Worm (Caenorhabditis elegans): ENCODE measurements around the gene C26H9A.4.

C26H9A.4 gene

ce11 chrIV:12684341-12684740 lies 31.1 kb downstream of the C26H9A.4 start, which contains the start of gene prmt-9:
Gene prmt-9, minus strand, starts transcription at chrIV:12684378.
- TF ChIP-seq pros-1 (tag; optimal IDR thresholded peaks at IDR 0.05) (no peak), ceh-18 (tag; optimal IDR thresholded peaks at IDR 0.05) (no peak), elt-4 (tag; optimal IDR thresholded peaks at IDR 0.05) (no peak), odd-2 (tag; optimal IDR thresholded peaks at IDR 0.05) (no peak), C08G9.2 (tag; optimal IDR thresholded peaks at IDR 0.05) (peak; percentile 28), ceh-31 (tag; optimal IDR thresholded peaks at IDR 0.05) (peak; percentile 51)

ce11 chrIV:12684826-12685594 lies 31.8 kb downstream of the C26H9A.4 start:
- no peak for TF ChIP-seq unc-42 (tag; optimal IDR thresholded peaks at IDR 0.05)
- TF ChIP-seq pha-4 (tag; optimal IDR thresholded peaks at IDR 0.05): no peak
- TF ChIP-seq ama-1 (optimal IDR thresholded peaks at IDR 0.05): no peak
- TF ChIP-seq hlh-13 (GFP tag; optimal IDR thresholded peaks at IDR 0.05): no peak
- TF ChIP-seq T23F11.4 (GFP tag; optimal IDR thresholded peaks at IDR 0.05): no peak
- TF ChIP-seq pat-9 (tag; optimal IDR thresholded peaks at IDR 0.05): no peak
- no peak for TF ChIP-seq fkh-6 (tag; optimal IDR thresholded peaks at IDR 0.05)
- no peak for TF ChIP-seq eyg-1 (tag; optimal IDR thresholded peaks at IDR 0.05)
- no peak for TF ChIP-seq tbx-2 (tag; optimal IDR thresholded peaks at IDR 0.05)
- TF ChIP-seq ceh-24 (tag; optimal IDR thresholded peaks at IDR 0.05): no peak
- TF ChIP-seq pros-1 (tag; optimal IDR thresholded peaks at IDR 0.05): no peak
- TF ChIP-seq hlh-15 (tag; optimal IDR thresholded peaks at IDR 0.05): no peak
- TF ChIP-seq ceh-22 (tag; optimal IDR thresholded peaks at IDR 0.05): no peak
- TF ChIP-seq pag-3 (tag; optimal IDR thresholded peaks at IDR 0.05; ENCODE audit: borderline replicate concordance): no peak

ce11 chrIV:12685827-12686226 lies 32.6 kb downstream of the C26H9A.4 start:
- TF ChIP-seq nfya-1 (tag; optimal IDR thresholded peaks at IDR 0.05) (peak; percentile 11), unc-55 (GFP tag; optimal IDR thresholded peaks at IDR 0.05) (peak; percentile 60), ceh-31 (tag; optimal IDR thresholded peaks at IDR 0.05) (peak; percentile 32), hlh-8 (tag; optimal IDR thresholded peaks at IDR 0.05) (peak; percentile 87), pat-9 (tag; optimal IDR thresholded peaks at IDR 0.05) (no peak), hlh-30 (tag; optimal IDR thresholded peaks at IDR 0.05; ENCODE audit: insufficient read depth) (peak; percentile 71), elt-2 (tag; optimal IDR thresholded peaks at IDR 0.05) (no peak)

ce11 chrIV:12688370-12688769 lies 35.2 kb downstream of the C26H9A.4 start, which contains the start of gene T23B5.3:
Gene T23B5.3, plus strand, starts transcription at chrIV:12688670.
- no peak for TF ChIP-seq sox-2 (GFP tag; IDR thresholded peaks at IDR 0.05)
- no peak for TF ChIP-seq tbx-7 (tag; optimal IDR thresholded peaks at IDR 0.05)

- TF ChIP-seq ztf-16 (tag; optimal IDR thresholded peaks at IDR 0.05): no peak
- no peak for TF ChIP-seq nfya-1 (tag; optimal IDR thresholded peaks at IDR 0.05)
- no peak for TF ChIP-seq ceh-31 (tag; optimal IDR thresholded peaks at IDR 0.05)
- TF ChIP-seq hlh-15 (tag; optimal IDR thresholded peaks at IDR 0.05): no peak
- TF ChIP-seq hlh-13 (GFP tag; optimal IDR thresholded peaks at IDR 0.05): no peak
- no peak for TF ChIP-seq sdc-2 (tag; optimal IDR thresholded peaks at IDR 0.05)
- no peak for TF ChIP-seq ceh-2 (tag; optimal IDR thresholded peaks at IDR 0.05)
- no peak for TF ChIP-seq K09A11.1 (tag; optimal IDR thresholded peaks at IDR 0.05; ENCODE audit: insufficient read depth)
- TF ChIP-seq pha-4 (tag; optimal IDR thresholded peaks at IDR 0.05): no peak
- TF ChIP-seq odd-2 (tag; optimal IDR thresholded peaks at IDR 0.05): no peak
- no peak for TF ChIP-seq lin-11 (tag; optimal IDR thresholded peaks at IDR 0.05)
- no peak for TF ChIP-seq rnt-1 (tag; optimal IDR thresholded peaks at IDR 0.05)
- no peak for TF ChIP-seq unc-55 (GFP tag; optimal IDR thresholded peaks at IDR 0.05)
- no peak for TF ChIP-seq madf-2 (tag; optimal IDR thresholded peaks at IDR 0.05)
- no peak for TF ChIP-seq ceh-48 (tag; optimal IDR thresholded peaks at IDR 0.05)
- TF ChIP-seq syd-9 (tag; optimal IDR thresholded peaks at IDR 0.05): no peak
- no peak for TF ChIP-seq dmd-4 (tag; optimal IDR thresholded peaks at IDR 0.05; ENCODE audit: borderline replicate concordance)
- no peak for TF ChIP-seq ceh-9 (tag; optimal IDR thresholded peaks at IDR 0.05)
- no peak for TF ChIP-seq tbx-7 (tag; optimal IDR thresholded peaks at IDR 0.05)
These were observed 36.1 kb downstream of the C26H9A.4 start for ce11 chrIV:12689292-12689691.
